Worm (Caenorhabditis elegans) whole organism, L4 larva: ENCODE measurements around the gene W06H8.2.

Experiments used
- D1046.2 ChIP-seq: fragments of 200-800 bp; sonication (Bioruptor generic); IDR thresholded peaks from 2 replicates; pipeline ENCODE4 v1.3.6; 2022; ENCODE audit warnings: missing genetic modification characterization, missing compliant biosample characterization
- F26F4.8 ChIP-seq: fragments of 200-800 bp; sonication (Bioruptor generic); conservative IDR thresholded peaks from 2 replicates; pipeline ENCODE4 v1.3.6; 2022; ENCODE audit warnings: missing genetic modification characterization, missing compliant biosample characterization
- Y105C5A.15 ChIP-seq: fragments of 200-800 bp; sonication (Bioruptor generic); IDR thresholded peaks from 2 replicates; pipeline ENCODE4 v1.3.6; 2022; ENCODE audit warnings: missing genetic modification characterization, missing compliant biosample characterization
- ZK337.2 ChIP-seq: fragments of 200-800 bp; sonication (Bioruptor generic); IDR thresholded peaks from 2 replicates; pipeline ENCODE4 v1.3.6; 2022; ENCODE audit warnings: missing genetic modification reagents, missing genetic modification characterization, missing compliant biosample characterization
- ZK546.5 ChIP-seq, 2 experiments: sonication (generic microtip); optimal IDR thresholded peaks; 2 replicates each; lab custom pipeline; 2017; ENCODE audit warnings: missing biosample characterization in 2 of 2, missing genetic modification characterization in 2 of 2
- ama-1 ChIP-seq: fragments of 150-350 bp; optimal IDR thresholded peaks from 2 replicates; lab custom pipeline; 2014; ENCODE audit warnings: inconsistent platforms, mixed read lengths
- arid-1 ChIP-seq: fragments of 200-800 bp; sonication (Bioruptor generic); conservative IDR thresholded peaks from 2 replicates; pipeline ENCODE4 v1.3.6; 2022; ENCODE audit warnings: missing genetic modification reagents, missing genetic modification characterization, missing compliant biosample characterization
- ceh-20 ChIP-seq: fragments of 200-800 bp; sonication (Bioruptor generic); IDR thresholded peaks from 2 replicates; pipeline ENCODE4 v1.3.6; 2022; ENCODE audit warnings: missing genetic modification reagents, missing genetic modification characterization, missing compliant biosample characterization
- ceh-32 ChIP-seq: sonication (generic microtip); optimal IDR thresholded peaks from 2 replicates; lab custom pipeline; 2016; ENCODE audit warnings: mild to moderate bottlenecking, missing genetic modification characterization, missing compliant biosample characterization; ENCODE audit not compliant: poor library complexity
- ceh-82 ChIP-seq: sonication (generic microtip); optimal IDR thresholded peaks from 2 replicates; lab custom pipeline; 2017; ENCODE audit warnings: missing biosample characterization, missing genetic modification characterization
- daf-16 ChIP-seq, 3 experiments: sonication (generic microtip); optimal IDR thresholded peaks; 2 replicates each; lab custom pipeline; 2016 to 2017; ENCODE audit warnings: missing genetic modification characterization in 3 of 3, missing genetic modification reagents in 3 of 3, mild to moderate bottlenecking in 2 of 3, missing compliant biosample characterization in 2 of 3, missing biosample characterization in 1 of 3, moderate library complexity in 1 of 3
- daf-19 ChIP-seq: fragments of 200-800 bp; sonication (Bioruptor generic); conservative IDR thresholded peaks from 2 replicates; pipeline ENCODE4 v1.3.6; 2022; ENCODE audit warnings: missing genetic modification characterization, missing compliant biosample characterization
- daf-8 ChIP-seq: fragments of 200-800 bp; sonication (Bioruptor generic); IDR thresholded peaks from 2 replicates; pipeline ENCODE4 v1.3.6; 2022; ENCODE audit warnings: missing genetic modification characterization, missing compliant biosample characterization
- dmd-6 ChIP-seq: fragments of 200-800 bp; sonication (Bioruptor generic); IDR thresholded peaks from 2 replicates; pipeline ENCODE4 v1.3.6; 2022; ENCODE audit warnings: missing genetic modification reagents, missing genetic modification characterization, missing compliant biosample characterization
- dmd-8 ChIP-seq: fragments of 200-800 bp; sonication (Bioruptor generic); IDR thresholded peaks from 2 replicates; pipeline ENCODE4 v1.3.6; 2022; ENCODE audit warnings: missing genetic modification characterization, missing compliant biosample characterization
- dpl-1 ChIP-seq: fragments of 150-350 bp; optimal IDR thresholded peaks from 2 replicates; lab custom pipeline; 2014; ENCODE audit warnings: missing biosample characterization, missing genetic modification reagents, missing genetic modification characterization
- fos-1 ChIP-seq: fragments of 150-350 bp; optimal IDR thresholded peaks from 2 replicates; lab custom pipeline; 2014; ENCODE audit warnings: missing biosample characterization, missing genetic modification characterization
- hif-1 ChIP-seq, 2 experiments: sonication (generic microtip); optimal IDR thresholded peaks; 2 replicates each; lab custom pipeline; 2016 to 2017; ENCODE audit warnings: missing compliant biosample characterization in 2 of 2, missing genetic modification characterization in 2 of 2, missing genetic modification reagents in 2 of 2, missing genotype in 2 of 2, mild to moderate bottlenecking in 1 of 2
- lim-7 ChIP-seq: fragments of 200-800 bp; sonication (Bioruptor generic); IDR thresholded peaks from 2 replicates; pipeline ENCODE4 v1.3.6; 2022; ENCODE audit warnings: missing genetic modification characterization, missing compliant biosample characterization
- lin-13 ChIP-seq: fragments of 150-350 bp; optimal IDR thresholded peaks from 2 replicates; lab custom pipeline; 2014; ENCODE audit warnings: missing biosample characterization, missing genetic modification reagents, missing genetic modification characterization
- lsy-2 ChIP-seq, 2 experiments: fragments of 150-350 bp in 1 of 2; sonication (generic microtip) in 1 of 2; optimal IDR thresholded peaks; 2 replicates each; lab custom pipeline; 2014 to 2017; ENCODE audit warnings: missing biosample characterization in 2 of 2, missing genetic modification characterization in 2 of 2
- madf-5 ChIP-seq, 2 experiments: fragments of 200-800 bp; sonication (Bioruptor generic); IDR thresholded peaks; 2 replicates each; pipeline ENCODE4 v1.3.6; 2022; ENCODE audit warnings: missing compliant biosample characterization in 2 of 2, missing genetic modification characterization in 2 of 2
- mdl-1 ChIP-seq, 2 experiments: fragments of 150-350 bp in 1 of 2; sonication (generic microtip) in 1 of 2; optimal IDR thresholded peaks; 2 replicates each; lab custom pipeline; 2014 to 2017; ENCODE audit warnings: missing biosample characterization in 2 of 2, missing genetic modification characterization in 2 of 2
- mdt-29 ChIP-seq: fragments of 200-800 bp; sonication (Bioruptor generic); IDR thresholded peaks from 2 replicates; pipeline ENCODE4 v1.3.6; 2022; ENCODE audit warnings: missing genetic modification reagents, missing genetic modification characterization, missing compliant biosample characterization
- mep-1 ChIP-seq: fragments of 150-350 bp; sonication (generic microtip); optimal IDR thresholded peaks from 3 replicates; lab custom pipeline; 2014; ENCODE audit warnings: missing biosample characterization, missing genetic modification characterization
- mes-2 ChIP-seq: sonication (generic microtip); optimal IDR thresholded peaks from 2 replicates; lab custom pipeline; 2016; ENCODE audit warnings: missing genotype, mild to moderate bottlenecking, missing genetic modification characterization, missing compliant biosample characterization; ENCODE audit not compliant: poor library complexity, severe bottlenecking
- nhr-11 ChIP-seq: fragments of 150-350 bp; optimal IDR thresholded peaks from 2 replicates; lab custom pipeline; 2014; ENCODE audit warnings: missing biosample characterization, missing genetic modification characterization
- nhr-111 ChIP-seq: fragments of 200-800 bp; sonication (Bioruptor generic); optimal IDR thresholded peaks from 2 replicates; lab custom pipeline; 2018; ENCODE audit warnings: mild to moderate bottlenecking, missing genetic modification characterization, missing compliant biosample characterization
- nhr-25 ChIP-seq: sonication (generic microtip); optimal IDR thresholded peaks from 2 replicates; lab custom pipeline; 2017; ENCODE audit warnings: missing genetic modification characterization, mild to moderate bottlenecking, missing compliant biosample characterization, antibody characterized with exemption, moderate library complexity, borderline replicate concordance; ENCODE audit not compliant: insufficient read depth
- nhr-28 ChIP-seq: fragments of 150-350 bp; optimal IDR thresholded peaks from 2 replicates; lab custom pipeline; 2014; ENCODE audit warnings: missing biosample characterization, missing genetic modification characterization
- nhr-76 ChIP-seq: fragments of 150-350 bp; optimal IDR thresholded peaks from 2 replicates; lab custom pipeline; 2014; ENCODE audit warnings: missing biosample characterization, missing genetic modification characterization
- nhr-77 ChIP-seq: fragments of 150-350 bp; optimal IDR thresholded peaks from 2 replicates; lab custom pipeline; 2014; ENCODE audit warnings: missing biosample characterization, missing genetic modification characterization
- pha-4 ChIP-seq, 2 experiments: fragments of 150-350 bp in 1 of 2; fragments of 200-800 bp in 1 of 2; sonication (Bioruptor generic) in 1 of 2; IDR thresholded peaks in 1 of 2; optimal IDR thresholded peaks in 1 of 2; 2 replicates each; pipeline versions ENCODE4 v1.3.6 to Lab custom; 2014 to 2022; ENCODE audit warnings: missing genetic modification characterization in 2 of 2, missing genetic modification reagents in 2 of 2, missing biosample characterization in 1 of 2, missing compliant biosample characterization in 1 of 2
- pqm-1 ChIP-seq: sonication (generic microtip); optimal IDR thresholded peaks from 2 replicates; lab custom pipeline; 2017; ENCODE audit warnings: missing biosample characterization, missing genetic modification characterization
- saeg-2 ChIP-seq: fragments of 200-800 bp; sonication (Bioruptor generic); IDR thresholded peaks from 2 replicates; pipeline ENCODE4 v1.3.6; 2022; ENCODE audit warnings: missing genetic modification reagents, missing genetic modification characterization, missing compliant biosample characterization
- sdz-12 ChIP-seq: fragments of 200-800 bp; sonication (Bioruptor generic); optimal IDR thresholded peaks from 2 replicates; lab custom pipeline; 2018; ENCODE audit warnings: mild to moderate bottlenecking, missing genetic modification characterization, missing compliant biosample characterization
- set-16 ChIP-seq: fragments of 200-800 bp; sonication (Bioruptor generic); IDR thresholded peaks from 2 replicates; pipeline ENCODE4 v1.3.6; 2022; ENCODE audit warnings: missing genetic modification reagents, missing genetic modification characterization, missing compliant biosample characterization
- skn-1 ChIP-seq: fragments of 150-350 bp; optimal IDR thresholded peaks from 2 replicates; lab custom pipeline; 2014; ENCODE audit warnings: missing biosample characterization, missing genetic modification characterization
- snpc-1.2 ChIP-seq: fragments of 200-800 bp; sonication (Bioruptor generic); IDR thresholded peaks from 2 replicates; pipeline ENCODE4 v1.3.6; 2022; ENCODE audit warnings: missing genetic modification reagents, missing genetic modification characterization, missing compliant biosample characterization
- spr-1 ChIP-seq: sonication (generic microtip); optimal IDR thresholded peaks from 2 replicates; lab custom pipeline; 2016; ENCODE audit warnings: mild to moderate bottlenecking, missing genetic modification characterization, missing compliant biosample characterization
- tra-1 ChIP-seq: fragments of 200-800 bp; sonication (Bioruptor generic); IDR thresholded peaks from 2 replicates; pipeline ENCODE4 v1.3.6; 2022; ENCODE audit warnings: missing genetic modification reagents, missing genetic modification characterization, missing compliant biosample characterization
- unc-39 ChIP-seq: sonication (generic microtip); optimal IDR thresholded peaks from 2 replicates; lab custom pipeline; 2017; ENCODE audit warnings: missing biosample characterization, missing genetic modification characterization
- unc-62 ChIP-seq, 3 experiments: fragments of 150-350 bp in 1 of 3; sonication (generic microtip); optimal IDR thresholded peaks in 2 of 3; peaks in 1 of 3; 1 replicate in 1 of 3; 2 replicates in 2 of 3; lab custom pipeline; 2014 to 2017; ENCODE audit warnings: missing biosample characterization in 3 of 3, missing genetic modification characterization in 3 of 3, missing genetic modification reagents in 3 of 3, missing genotype in 1 of 3
- zag-1 ChIP-seq: fragments of 150-350 bp; optimal IDR thresholded peaks from 2 replicates; lab custom pipeline; 2014; ENCODE audit warnings: missing biosample characterization, missing genetic modification characterization
- ztf-11 ChIP-seq: fragments of 150-350 bp; optimal IDR thresholded peaks from 2 replicates; lab custom pipeline; 2014; ENCODE audit warnings: missing biosample characterization, missing genetic modification characterization

W06H8.2 gene

DNA sequence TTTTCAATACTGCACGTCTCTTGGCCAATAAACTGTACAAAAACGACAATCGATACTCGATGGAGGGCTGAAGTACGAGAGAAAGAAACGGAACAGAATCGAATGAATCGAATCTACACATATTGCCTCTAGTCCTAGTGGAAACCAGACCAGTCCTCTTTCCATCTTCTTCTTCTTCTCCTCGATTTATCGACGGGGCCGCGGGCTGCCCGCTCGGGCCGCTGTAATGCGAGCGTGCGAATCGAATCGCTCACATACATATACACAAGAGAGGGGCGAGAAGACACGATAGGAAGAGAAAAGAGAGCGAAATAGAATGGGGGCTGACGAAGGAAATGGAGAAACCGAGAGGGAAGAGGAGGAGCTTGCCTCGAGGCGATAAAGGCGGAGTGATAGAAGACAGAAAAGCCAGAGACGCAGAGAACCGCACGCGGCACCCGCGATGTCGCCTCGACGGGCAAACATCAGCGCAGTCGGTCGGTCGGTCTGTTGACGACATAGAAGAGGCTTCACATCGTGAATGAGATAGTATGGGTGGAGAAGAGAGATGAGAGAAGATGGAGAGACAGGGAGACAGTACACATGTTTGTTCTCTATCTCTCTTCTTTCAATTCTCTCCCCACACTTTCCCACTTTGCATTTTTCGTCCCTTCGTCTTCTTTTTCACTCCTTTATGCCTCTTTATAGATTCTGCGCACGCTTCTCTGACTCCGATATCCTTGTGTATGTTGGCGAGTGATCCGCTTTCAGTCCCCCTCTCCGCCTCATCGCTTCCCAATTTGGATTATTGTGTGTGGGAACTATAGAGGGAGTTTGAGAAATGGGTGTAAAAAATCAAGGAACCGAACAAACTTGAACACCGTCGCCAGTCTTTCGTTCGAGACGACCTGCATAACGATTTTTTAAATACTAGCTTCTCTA lies 21.0 kb downstream of the W06H8.2 start (continued):
- TF ChIP-seq sdz-12 (GFP tag; lab: Kevin White, UChicago) (no peak), ZK337.2 (no peak), daf-8 (no peak), nhr-111 (peak; percentile 59), unc-39 (tag; lab: Kevin White, UChicago) (no peak), F26F4.8 (GFP tag; lab: Robert Waterston, UW) (no peak), nhr-25 (tag; lab: Kevin White, UChicago) (peak; percentile 95), spr-1 (tag; lab: Kevin White, UChicago) (peak; percentile 90), pqm-1 (tag; lab: Kevin White, UChicago) (no peak), hif-1 (tag; optimal IDR thresholded peaks at IDR 0.05; lab: Kevin White, UChicago) (peak; percentile 47 to 95), daf-19 (GFP tag; lab: Robert Waterston, UW) (no peak), skn-1 (tag; lab: Kevin White, UChicago) (peak; percentile 25), mep-1 (peak; percentile 93), ztf-11 (tag; lab: Kevin White, UChicago) (no peak), saeg-2 (GFP tag; lab: Robert Waterston, UW) (peak; percentile 87), lin-13 (GFP tag; lab: Kevin White, UChicago) (no peak), mdl-1 (tag; optimal IDR thresholded peaks at IDR 0.05; lab: Kevin White, UChicago) (peak; percentile 90 to 95), Y105C5A.15 (GFP tag; lab: Robert Waterston, UW) (no peak), ZK546.5 (tag; optimal IDR thresholded peaks at IDR 0.05; lab: Kevin White, UChicago) (no peak), nhr-76 (tag; lab: Kevin White, UChicago) (no peak), nhr-11 (tag; lab: Kevin White, UChicago) (peak; percentile 91), set-16 (peak; percentile 100), nhr-28 (tag; lab: Kevin White, UChicago) (peak; percentile 40), ceh-32 (peak; percentile 75), dmd-8 (GFP tag; lab: Robert Waterston, UW) (peak; percentile 75; the same call in 1 of the 2 replicates), zag-1 (tag; lab: Kevin White, UChicago) (no peak)
- TF ChIP-seq, all 104 proteins: peak for 64

DNA sequence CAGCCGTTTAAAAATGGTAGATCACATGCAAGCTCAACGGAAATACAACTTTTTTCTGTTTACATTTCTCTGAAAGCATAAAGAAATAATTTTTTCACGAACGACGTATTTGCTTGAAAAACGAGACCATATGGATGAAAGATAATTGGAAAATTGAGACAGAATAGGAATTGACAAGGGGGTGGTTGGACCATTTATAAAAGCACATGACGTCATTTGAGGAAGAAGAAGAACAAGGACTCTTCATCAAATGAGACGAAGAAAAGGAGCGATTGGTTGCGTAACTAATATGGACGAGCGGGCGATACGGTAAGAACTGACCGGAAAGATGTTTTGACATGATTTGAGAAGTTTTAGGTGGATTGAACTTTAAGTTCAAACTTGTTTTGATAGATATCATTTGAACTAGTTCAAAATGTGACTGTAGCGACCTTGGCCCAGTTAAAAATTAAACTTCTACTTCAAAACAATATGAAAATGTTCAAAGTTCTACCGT lies 21.9 kb downstream of the W06H8.2 start:
- peak; percentile 29 for TF ChIP-seq nhr-11 (tag; lab: Kevin White, UChicago)
- TF ChIP-seq lim-7 (GFP tag; lab: Robert Waterston, UW) = 0 out of 2 replicates have a peak, but pooled peaks have one; percentile 3
- peak; percentile 42; the same call in 1 of the 2 replicates for TF ChIP-seq mdt-29 (GFP tag; lab: Robert Waterston, UW)
- TF ChIP-seq daf-16 (GFP tag; optimal IDR thresholded peaks at IDR 0.05; lab: Kevin White, UChicago) = no peak
- TF ChIP-seq daf-16 (tag; optimal IDR thresholded peaks at IDR 0.05; lab: Kevin White, UChicago) = peak; percentile 17
- peak; percentile 12 for TF ChIP-seq fos-1 (tag; lab: Kevin White, UChicago)
- TF ChIP-seq unc-62 (GFP tag; optimal IDR thresholded peaks at IDR 0.05 in 1 of 2; lab: Kevin White, UChicago) = peak in 1 of 2 experiments; percentile 90
- no peak for TF ChIP-seq unc-62 (tag; optimal IDR thresholded peaks at IDR 0.05; lab: Kevin White, UChicago)
- TF ChIP-seq nhr-77 (tag; lab: Kevin White, UChicago) = no peak
- TF ChIP-seq mes-2 (tag; lab: Kevin White, UChicago) = peak; percentile 42
- TF ChIP-seq D1046.2 (GFP tag; lab: Robert Waterston, UW) = 0 out of 2 replicates have a peak, but pooled peaks have one; percentile 15
- TF ChIP-seq ceh-82 = no peak
- peak; percentile 35; the same call in 1 of the 2 replicates for TF ChIP-seq dmd-6 (GFP tag; lab: Robert Waterston, UW)
- 0 out of 2 replicates have a peak, but pooled peaks have one; percentile 10 for TF ChIP-seq tra-1 (GFP tag; lab: Robert Waterston, UW)
- TF ChIP-seq ama-1 (lab: Kevin White, UChicago) = peak; percentile 26
- peak in 1 of 2 experiments; percentile 69 for TF ChIP-seq lsy-2 (tag; optimal IDR thresholded peaks at IDR 0.05; lab: Kevin White, UChicago)
- TF ChIP-seq snpc-1.2 (GFP tag; lab: Robert Waterston, UW) = peak; percentile 54
- no peak for TF ChIP-seq nhr-25 (tag; lab: Kevin White, UChicago)
- TF ChIP-seq arid-1 (GFP tag; lab: Robert Waterston, UW) = 0 out of 2 replicates have a peak, but pooled peaks have one; percentile 8
- TF ChIP-seq mdl-1 (tag; optimal IDR thresholded peaks at IDR 0.05; lab: Kevin White, UChicago) = peak in 1 of 2 experiments; percentile 51
- TF ChIP-seq madf-5 (GFP tag; IDR thresholded peaks at IDR 0.05; lab: Robert Waterston, UW) = no peak
- TF ChIP-seq dpl-1 = no peak
- peak; percentile 51; the same call in 1 of the 2 replicates for TF ChIP-seq pha-4 (GFP tag; IDR thresholded peaks at IDR 0.05; lab: Robert Waterston, UW)
- TF ChIP-seq pha-4 (tag; optimal IDR thresholded peaks at IDR 0.05; lab: Kevin White, UChicago) = peak; percentile 50
- peak; percentile 65; the same call in 1 of the 2 replicates for TF ChIP-seq ceh-20 (GFP tag; lab: Robert Waterston, UW)
